Worm (Caenorhabditis elegans): ENCODE results near the gene T13F2.6.

The T13F2.6 gene

ce11 chrIV:9825196-9825744 is 47.1 kb downstream of the T13F2.6 start, which contains the start of gene mtr-4:
mtr-4 (plus strand) TSS chrIV:9825694.
- no peak for TF ChIP-seq ztf-11 (tag; optimal IDR thresholded peaks at IDR 0.05)
- peak; percentile 85 for TF ChIP-seq elt-2 (tag; optimal IDR thresholded peaks at IDR 0.05)
- TF ChIP-seq skn-1 (tag; optimal IDR thresholded peaks at IDR 0.05): peak; percentile 24
- TF ChIP-seq R02D3.7 (tag; optimal IDR thresholded peaks at IDR 0.05): no peak
- no peak for TF ChIP-seq fkh-2 (tag; optimal IDR thresholded peaks at IDR 0.05)
- TF ChIP-seq ceh-28 (tag; optimal IDR thresholded peaks at IDR 0.05): no peak
- no peak for TF ChIP-seq nhr-43 (tag; optimal IDR thresholded peaks at IDR 0.05; ENCODE audit: poor library complexity, severe bottlenecking)
- no peak for TF ChIP-seq ama-1 (optimal IDR thresholded peaks at IDR 0.05)
- no peak for TF ChIP-seq nhr-67 (tag; optimal IDR thresholded peaks at IDR 0.05)
- no peak for TF ChIP-seq lin-39 (tag; optimal IDR thresholded peaks at IDR 0.05)
- TF ChIP-seq jun-1 (tag; optimal IDR thresholded peaks at IDR 0.05): no peak
- no peak for TF ChIP-seq unc-62 (GFP tag; optimal IDR thresholded peaks at IDR 0.05)
- TF ChIP-seq elt-3 (tag; optimal IDR thresholded peaks at IDR 0.05): no peak
- no peak for TF ChIP-seq daf-12 (tag; optimal IDR thresholded peaks at IDR 0.05)
- TF ChIP-seq tbx-2 (tag; optimal IDR thresholded peaks at IDR 0.05): no peak
- no peak for TF ChIP-seq ZK546.5 (tag; optimal IDR thresholded peaks at IDR 0.05)
- TF ChIP-seq sea-2 (GFP tag; optimal IDR thresholded peaks at IDR 0.05): no peak
- peak; percentile 62 for TF ChIP-seq lin-15B (tag; optimal IDR thresholded peaks at IDR 0.05)
- no peak for TF ChIP-seq zag-1 (tag; optimal IDR thresholded peaks at IDR 0.05)
- no peak for TF ChIP-seq nhr-28 (tag; optimal IDR thresholded peaks at IDR 0.05)
- no peak for TF ChIP-seq nhr-77 (tag; optimal IDR thresholded peaks at IDR 0.05)
- peak; percentile 27 for TF ChIP-seq egl-5 (tag; optimal IDR thresholded peaks at IDR 0.05)
- no peak for TF ChIP-seq elt-1 (tag; optimal IDR thresholded peaks at IDR 0.05)
- no peak for TF ChIP-seq nhr-23 (tag; optimal IDR thresholded peaks at IDR 0.05)
- no peak for TF ChIP-seq lsy-12 (tag; optimal IDR thresholded peaks at IDR 0.05)
- TF ChIP-seq ceh-16 (tag; optimal IDR thresholded peaks at IDR 0.05): no peak
- no peak for TF ChIP-seq ceh-82 (tag; optimal IDR thresholded peaks at IDR 0.05)
- no peak for TF ChIP-seq nhr-11 (tag; optimal IDR thresholded peaks at IDR 0.05)
- TF ChIP-seq nhr-237 (tag; optimal IDR thresholded peaks at IDR 0.05): no peak
- TF ChIP-seq fos-1 (tag; optimal IDR thresholded peaks at IDR 0.05): no peak
- no peak for TF ChIP-seq nfya-1 (tag; optimal IDR thresholded peaks at IDR 0.05; ENCODE audit: insufficient read depth)
- TF ChIP-seq nhr-76 (tag; optimal IDR thresholded peaks at IDR 0.05): no peak
- no peak for TF ChIP-seq pqm-1 (tag; optimal IDR thresholded peaks at IDR 0.05)

Measured in whole organism, L3 larva.